Fruit fly (Drosophila melanogaster): ENCODE results near the gene CG17230.

Gene CG17230

DNA sequence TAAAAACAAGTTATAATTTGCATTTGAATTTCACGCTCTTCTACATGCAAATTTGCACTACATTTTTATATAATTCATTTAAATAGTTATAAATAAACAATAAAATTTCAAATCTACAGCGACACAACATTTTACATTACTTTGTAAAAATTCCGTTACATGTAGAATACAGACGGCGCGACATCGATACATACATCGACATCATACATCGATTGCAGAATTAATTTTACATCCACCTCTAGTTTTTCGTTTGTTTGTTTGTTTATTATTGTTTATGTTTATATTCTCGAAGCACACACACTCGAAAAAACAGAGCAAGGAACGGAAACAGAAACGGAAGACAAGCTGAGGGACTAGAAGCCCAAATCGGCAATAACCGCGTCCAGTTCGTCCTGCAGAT is at the start of gene CG17230:
CG17230 (plus strand) TSS at position 258 of the 400 bp plus-strand sequence.
- no peak for TF ChIP-seq Hr38 (GFP tag; optimal IDR thresholded peaks at IDR 0.05)
- no peak for TF ChIP-seq Smox (GFP tag; optimal IDR thresholded peaks at IDR 0.05)
- peak; percentile 98 for TF ChIP-seq fkh (GFP tag; optimal IDR thresholded peaks at IDR 0.05)
- no peak for TF ChIP-seq dsx (GFP tag; optimal IDR thresholded peaks at IDR 0.05; ENCODE audit: poor library complexity, severe bottlenecking)
- TF ChIP-seq CG6276 (GFP tag; optimal IDR thresholded peaks at IDR 0.05), result no peak
- TF ChIP-seq CG6808 (GFP tag; optimal IDR thresholded peaks at IDR 0.05), result no peak
- TF ChIP-seq achi (GFP tag; optimal IDR thresholded peaks at IDR 0.05), result no peak
- TF ChIP-seq fd85E (GFP tag; optimal IDR thresholded peaks at IDR 0.05), result no peak

DNA sequence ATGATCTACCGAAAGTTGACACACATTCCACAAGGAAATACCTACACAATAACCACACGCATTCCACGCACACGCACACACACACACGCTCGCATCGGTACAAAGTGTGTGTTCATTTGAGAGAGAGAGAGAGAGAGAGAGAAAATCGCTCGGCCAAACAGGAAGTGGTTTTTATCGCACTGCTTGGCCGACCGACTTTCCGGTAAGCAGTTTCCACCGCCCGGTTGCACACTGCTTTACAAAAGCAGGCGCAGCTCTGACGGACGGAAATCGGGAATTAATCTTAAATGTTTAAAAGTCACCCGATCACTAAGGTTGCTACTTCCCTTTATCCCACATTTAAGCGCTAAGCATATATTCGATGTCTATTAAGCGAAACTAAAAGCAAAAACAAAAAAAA is 44.8 kb upstream of the CG17230 start:
- no peak for TF ChIP-seq CG3032 (tag; optimal IDR thresholded peaks at IDR 0.05)
- TF ChIP-seq pdm3 (GFP tag; optimal IDR thresholded peaks at IDR 0.05), result no peak
- no peak for TF ChIP-seq dsx (GFP tag; optimal IDR thresholded peaks at IDR 0.05; ENCODE audit: poor library complexity, severe bottlenecking)
- no peak for TF ChIP-seq CG16779 (tag; optimal IDR thresholded peaks at IDR 0.05)
- TF ChIP-seq Eip93F (GFP tag; optimal IDR thresholded peaks at IDR 0.05), result no peak
- TF ChIP-seq Blimp-1 (GFP tag; optimal IDR thresholded peaks at IDR 0.05), result no peak
- no peak for TF ChIP-seq fkh (GFP tag; optimal IDR thresholded peaks at IDR 0.05)
- no peak for TF ChIP-seq salr (GFP tag; optimal IDR thresholded peaks at IDR 0.05)
- no peak for TF ChIP-seq CG10669 (GFP tag; optimal IDR thresholded peaks at IDR 0.05)
- no peak for TF ChIP-seq topi (GFP tag; optimal IDR thresholded peaks at IDR 0.05)
- no peak for TF ChIP-seq Lpt (GFP tag; optimal IDR thresholded peaks at IDR 0.05)
- TF ChIP-seq acj6 (GFP tag; optimal IDR thresholded peaks at IDR 0.05), result no peak
- TF ChIP-seq CG6808 (GFP tag; optimal IDR thresholded peaks at IDR 0.05), result no peak
- TF ChIP-seq CG15336 (GFP tag; IDR thresholded peaks at IDR 0.05), result no peak
- TF ChIP-seq svp (GFP tag), result no peak
- no peak for TF ChIP-seq CG9139 (GFP tag; optimal IDR thresholded peaks at IDR 0.05)
- no peak for TF ChIP-seq Hr4 (GFP tag; optimal IDR thresholded peaks at IDR 0.05)
- TF ChIP-seq CG6854 (GFP tag; optimal IDR thresholded peaks at IDR 0.05), result no peak

DNA sequence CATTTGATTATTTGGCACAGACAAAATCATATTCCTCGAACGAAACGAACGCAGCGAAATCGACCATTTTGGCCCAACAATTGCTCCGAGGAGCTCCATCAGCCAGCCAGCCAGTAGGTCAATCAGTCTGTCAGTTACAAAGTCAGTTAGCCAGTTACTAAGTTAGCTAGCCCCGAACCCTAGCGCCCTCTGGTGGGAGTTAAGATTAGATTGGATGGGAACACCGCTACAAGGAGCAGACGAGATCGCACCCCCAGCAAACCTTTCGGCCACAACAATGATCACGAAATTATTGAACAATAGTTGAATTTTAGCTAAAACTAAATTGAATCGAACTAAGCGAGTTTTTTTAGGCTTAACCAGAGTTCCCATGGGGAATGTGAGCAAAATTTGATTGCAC is 43.7 kb upstream of the CG17230 start:
- TF ChIP-seq Hr4 (GFP tag; optimal IDR thresholded peaks at IDR 0.05), result no peak
- no peak for TF ChIP-seq CG34406 (GFP tag; optimal IDR thresholded peaks at IDR 0.05)
- no peak for TF ChIP-seq spab (GFP tag; optimal IDR thresholded peaks at IDR 0.05)
- no peak for TF ChIP-seq Hr39 (GFP tag; optimal IDR thresholded peaks at IDR 0.05)
- TF ChIP-seq Lpt (GFP tag; optimal IDR thresholded peaks at IDR 0.05), result no peak
- no peak for TF ChIP-seq dsx (GFP tag; optimal IDR thresholded peaks at IDR 0.05; ENCODE audit: poor library complexity, severe bottlenecking)
- no peak for TF ChIP-seq CG8119 (GFP tag; IDR thresholded peaks at IDR 0.05)
- no peak for TF ChIP-seq OdsH (GFP tag; optimal IDR thresholded peaks at IDR 0.05)
- TF ChIP-seq CG10631 (GFP tag; optimal IDR thresholded peaks at IDR 0.05), result no peak
- TF ChIP-seq ss (GFP tag; optimal IDR thresholded peaks at IDR 0.05), result no peak
- no peak for TF ChIP-seq salr (GFP tag; optimal IDR thresholded peaks at IDR 0.05)
- no peak for TF ChIP-seq esn (GFP tag; optimal IDR thresholded peaks at IDR 0.05)
- no peak for TF ChIP-seq CG3032 (tag; optimal IDR thresholded peaks at IDR 0.05)
- no peak for TF ChIP-seq lz (GFP tag; optimal IDR thresholded peaks at IDR 0.05)
- no peak for TF ChIP-seq cyc (GFP tag; optimal IDR thresholded peaks at IDR 0.05)
- no peak for TF ChIP-seq CG8632 (GFP tag; optimal IDR thresholded peaks at IDR 0.05)

DNA sequence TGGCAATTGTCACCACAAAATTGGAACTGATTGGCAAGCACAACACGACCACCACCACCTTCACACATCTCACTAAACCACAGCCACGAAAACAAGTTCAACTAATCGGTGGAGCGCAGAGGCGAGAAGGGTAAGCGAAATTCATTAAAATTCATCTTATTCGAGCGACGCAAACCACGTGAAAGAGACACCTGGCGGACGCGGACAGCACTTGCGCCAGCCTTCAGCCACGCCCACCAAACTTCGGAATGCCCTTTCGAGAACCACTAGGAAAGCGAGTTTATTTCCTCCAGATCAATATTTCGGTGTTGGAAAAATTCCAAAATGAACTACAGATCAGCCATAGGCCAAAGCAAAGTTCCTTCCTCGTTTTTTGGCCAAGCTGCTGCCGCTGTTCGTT is 42.0 kb upstream of the CG17230 start:
- TF ChIP-seq Hr4 (GFP tag; optimal IDR thresholded peaks at IDR 0.05) (no peak), CG11762 (GFP tag; optimal IDR thresholded peaks at IDR 0.05; ENCODE audit: insufficient read depth) (no peak), CG6808 (GFP tag; optimal IDR thresholded peaks at IDR 0.05) (no peak), CG1621 (tag; optimal IDR thresholded peaks at IDR 0.05) (no peak)

All from whole organism, prepupa.